Fruit fly (Drosophila melanogaster): ENCODE data around the gene CG6136.

dm6 chr3R:15356152-15356551 is 15.9 kb downstream of the CG6136 start:
- no peak for TF ChIP-seq insv (optimal IDR thresholded peaks at IDR 0.05)
- TF ChIP-seq psq (optimal IDR thresholded peaks at IDR 0.05): no peak
- no peak for TF ChIP-seq h (optimal IDR thresholded peaks at IDR 0.05)
- no peak for TF ChIP-seq Myc (optimal IDR thresholded peaks at IDR 0.05)

Data from Kc167 (cell line).